Fruit fly (Drosophila melanogaster): Measurements from ENCODE around the gene CG15210.

DNA sequence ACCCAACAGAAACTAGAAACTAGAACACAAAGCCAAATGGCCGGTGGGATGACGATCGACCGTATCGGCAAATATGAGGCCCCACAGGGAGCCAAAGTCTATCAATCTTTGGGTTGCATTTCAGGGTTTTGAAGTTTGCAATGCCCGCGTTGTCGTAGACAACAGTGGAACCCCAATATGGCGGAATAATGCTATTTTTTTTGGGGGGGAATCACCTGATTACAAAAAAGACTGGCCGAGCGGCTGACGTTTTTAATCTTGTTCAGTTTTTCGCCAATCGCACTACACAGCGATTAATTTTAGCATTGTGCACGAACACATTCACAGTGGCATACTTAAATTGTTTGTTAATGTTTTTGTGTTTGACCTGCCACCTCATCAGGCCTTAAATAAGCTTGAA, 37.4 kb downstream of the CG15210 start:
- no peak for TF ChIP-seq esn (GFP tag; optimal IDR thresholded peaks at IDR 0.05)
- TF ChIP-seq topi (GFP tag; optimal IDR thresholded peaks at IDR 0.05) = no peak
- no peak for TF ChIP-seq Hr4 (GFP tag; optimal IDR thresholded peaks at IDR 0.05)
- no peak for TF ChIP-seq Ets96B (tag; optimal IDR thresholded peaks at IDR 0.05)
- TF ChIP-seq CG16779 (tag; optimal IDR thresholded peaks at IDR 0.05) = no peak
- TF ChIP-seq OdsH (GFP tag; optimal IDR thresholded peaks at IDR 0.05) = no peak
- TF ChIP-seq salr (GFP tag; optimal IDR thresholded peaks at IDR 0.05) = no peak
- no peak for TF ChIP-seq CG11902 (GFP tag; optimal IDR thresholded peaks at IDR 0.05)
- TF ChIP-seq Sox102F (GFP tag; optimal IDR thresholded peaks at IDR 0.05) = no peak
- no peak for TF ChIP-seq fd59A (GFP tag; optimal IDR thresholded peaks at IDR 0.05)
